Fruit fly (Drosophila melanogaster): ENCODE results near the gene kar.

Gene kar

dm6 chr3R:12644621-12645310, 44.4 kb downstream of the kar start (continued):
- TF ChIP-seq B-H2 (GFP tag; optimal IDR thresholded peaks at IDR 0.05), result no peak
- TF ChIP-seq vfl (GFP tag; optimal IDR thresholded peaks at IDR 0.05), result no peak
- peak; percentile 18 for TF ChIP-seq unpg (GFP tag; optimal IDR thresholded peaks at IDR 0.05)
- TF ChIP-seq Nf-YC (tag; optimal IDR thresholded peaks at IDR 0.05), result no peak
- TF ChIP-seq CG13123 (GFP tag; optimal IDR thresholded peaks at IDR 0.05), result no peak
- TF ChIP-seq CG17359 (tag; optimal IDR thresholded peaks at IDR 0.05), result peak; percentile 33
- no peak for TF ChIP-seq pzg (GFP tag; optimal IDR thresholded peaks at IDR 0.05)
- no peak for TF ChIP-seq salm (tag; optimal IDR thresholded peaks at IDR 0.05)
- TF ChIP-seq Ssrp (tag; optimal IDR thresholded peaks at IDR 0.05), result peak; percentile 4
- TF ChIP-seq Dad (GFP tag; optimal IDR thresholded peaks at IDR 0.05), result no peak
- TF ChIP-seq Hmr (GFP tag; optimal IDR thresholded peaks at IDR 0.05), result no peak
- no peak for TF ChIP-seq GATAe (GFP tag; conservative IDR thresholded peaks at IDR 0.05)
- no peak for TF ChIP-seq CG4328 (GFP tag; optimal IDR thresholded peaks at IDR 0.05)
- 0 out of 2 replicates have a peak, but pooled peaks have one; percentile 19 for TF ChIP-seq CG17328 (GFP tag; IDR thresholded peaks at IDR 0.05)
- no peak for TF ChIP-seq CG2875 (GFP tag; optimal IDR thresholded peaks at IDR 0.05)
- no peak for TF ChIP-seq zfh2 (GFP tag; optimal IDR thresholded peaks at IDR 0.05)
- no peak for TF ChIP-seq CG9876 (GFP tag; optimal IDR thresholded peaks at IDR 0.05)
- no peak for TF ChIP-seq ara (GFP tag; IDR thresholded peaks at IDR 0.05)
- TF ChIP-seq NC2α (GFP tag; optimal IDR thresholded peaks at IDR 0.05), result no peak
- no peak for TF ChIP-seq pb (GFP tag; optimal IDR thresholded peaks at IDR 0.05)
- TF ChIP-seq luna (GFP tag; optimal IDR thresholded peaks at IDR 0.05), result no peak
- no peak for TF ChIP-seq C15 (GFP tag; IDR thresholded peaks at IDR 0.05)
- TF ChIP-seq Neu2 (GFP tag; optimal IDR thresholded peaks at IDR 0.05; ENCODE audit: borderline replicate concordance), result no peak
- no peak for TF ChIP-seq gfzf (GFP tag; optimal IDR thresholded peaks at IDR 0.05)
- TF ChIP-seq knrl (GFP tag; IDR thresholded peaks at IDR 0.05; ENCODE audit: partially characterized antibody), result no peak
- no peak for TF ChIP-seq Dip2 (GFP tag; IDR thresholded peaks at IDR 0.05)
- TF ChIP-seq H2.0 (GFP tag; IDR thresholded peaks at IDR 0.05), result no peak
- no peak for TF ChIP-seq nau (GFP tag; optimal IDR thresholded peaks at IDR 0.05)
- TF ChIP-seq Asciz (GFP tag; optimal IDR thresholded peaks at IDR 0.05), result no peak
- TF ChIP-seq slbo (GFP tag; IDR thresholded peaks at IDR 0.05), result no peak
- no peak for TF ChIP-seq CG8388 (GFP tag; optimal IDR thresholded peaks at IDR 0.05)
- TF ChIP-seq kay (GFP tag; optimal IDR thresholded peaks at IDR 0.05), result no peak
- no peak for TF ChIP-seq tap (tag; optimal IDR thresholded peaks at IDR 0.05)
- no peak for TF ChIP-seq Atf6 (GFP tag; IDR thresholded peaks at IDR 0.05)
- TF ChIP-seq fru (optimal IDR thresholded peaks at IDR 0.05), result no peak
- peak; percentile 15 for TF ChIP-seq CG13424 (tag; optimal IDR thresholded peaks at IDR 0.05)
- TF ChIP-seq CG15011 (GFP tag; optimal IDR thresholded peaks at IDR 0.05), result no peak
- TF ChIP-seq kni (GFP tag; optimal IDR thresholded peaks at IDR 0.05), result no peak
- TF ChIP-seq BEAF-32 (GFP tag; optimal IDR thresholded peaks at IDR 0.05), result no peak
- no peak for TF ChIP-seq Sin3A (optimal IDR thresholded peaks at IDR 0.05)
- TF ChIP-seq NK7.1 (GFP tag; optimal IDR thresholded peaks at IDR 0.05), result no peak
- no peak for TF ChIP-seq D19B (GFP tag; optimal IDR thresholded peaks at IDR 0.05)
- TF ChIP-seq ap (GFP tag; IDR thresholded peaks at IDR 0.05), result 0 out of 2 replicates have a peak, but pooled peaks have one; percentile 7
- TF ChIP-seq HmgD (GFP tag; optimal IDR thresholded peaks at IDR 0.05), result no peak
- no peak for TF ChIP-seq CG7556 (GFP tag; optimal IDR thresholded peaks at IDR 0.05)
- TF ChIP-seq sens (GFP tag), result peak; percentile 79
- TF ChIP-seq Deaf1 (tag; optimal IDR thresholded peaks at IDR 0.05), result no peak
- peak; percentile 16 for TF ChIP-seq CG4707 (GFP tag; optimal IDR thresholded peaks at IDR 0.05)
- no peak for TF ChIP-seq CG7357 (GFP tag; IDR thresholded peaks at IDR 0.05)
- peak; percentile 29 for TF ChIP-seq CG2678 (tag; optimal IDR thresholded peaks at IDR 0.05)
